Fruit fly (Drosophila melanogaster) whole organism, prepupa: ENCODE measurements around the gene na.

ENCODE experiments used
- CG6792 ChIP-seq: fragments of 200-800 bp; sonication (Bioruptor generic); optimal IDR thresholded peaks from 3 replicates; lab custom pipeline; 2016; ENCODE audit warnings: missing biosample characterization, missing genetic modification characterization
- svp ChIP-seq: fragments of 200-800 bp; sonication (Bioruptor generic); peaks from one replicate; lab custom pipeline; 2016; ENCODE audit warnings: missing biosample characterization, missing genetic modification characterization

Gene na

dm6 chrX:14321963-14322362, 55.8 kb downstream of the na start, which contains the start of gene dpr8:
Gene dpr8 (plus strand): TSS chrX:14322226.
- TF ChIP-seq CG6792 (GFP tag; lab: Kevin White, UChicago): no peak
- TF ChIP-seq svp (GFP tag; lab: Kevin White, UChicago): peak; percentile 48
- TF ChIP-seq, all 60 proteins: peak for 1
